Fruit fly (Drosophila melanogaster) whole organism, prepupa: ENCODE measurements around the gene CG33689.

Experiments
- Hr38 ChIP-seq: sonication (Bioruptor generic); optimal IDR thresholded peaks from 2 replicates; lab custom pipeline; 2016; ENCODE audit warnings: missing biosample characterization, missing genetic modification characterization
- Sox102F ChIP-seq: fragments of 200-800 bp; sonication (Bioruptor generic); optimal IDR thresholded peaks from 2 replicates; lab custom pipeline; 2016; ENCODE audit warnings: missing biosample characterization, mild to moderate bottlenecking, missing genetic modification characterization

dm6 chr3L:16172809-16173276 is 27.2 kb upstream of the CG33689 start:
- no peak for TF ChIP-seq Hr38 (GFP tag; lab: Kevin White, UChicago)
- TF ChIP-seq Sox102F (GFP tag; lab: Kevin White, UChicago) = peak; percentile 61
